ENCODE assay signal across 5 fruit fly cellular contexts in the genomic region with DNA sequence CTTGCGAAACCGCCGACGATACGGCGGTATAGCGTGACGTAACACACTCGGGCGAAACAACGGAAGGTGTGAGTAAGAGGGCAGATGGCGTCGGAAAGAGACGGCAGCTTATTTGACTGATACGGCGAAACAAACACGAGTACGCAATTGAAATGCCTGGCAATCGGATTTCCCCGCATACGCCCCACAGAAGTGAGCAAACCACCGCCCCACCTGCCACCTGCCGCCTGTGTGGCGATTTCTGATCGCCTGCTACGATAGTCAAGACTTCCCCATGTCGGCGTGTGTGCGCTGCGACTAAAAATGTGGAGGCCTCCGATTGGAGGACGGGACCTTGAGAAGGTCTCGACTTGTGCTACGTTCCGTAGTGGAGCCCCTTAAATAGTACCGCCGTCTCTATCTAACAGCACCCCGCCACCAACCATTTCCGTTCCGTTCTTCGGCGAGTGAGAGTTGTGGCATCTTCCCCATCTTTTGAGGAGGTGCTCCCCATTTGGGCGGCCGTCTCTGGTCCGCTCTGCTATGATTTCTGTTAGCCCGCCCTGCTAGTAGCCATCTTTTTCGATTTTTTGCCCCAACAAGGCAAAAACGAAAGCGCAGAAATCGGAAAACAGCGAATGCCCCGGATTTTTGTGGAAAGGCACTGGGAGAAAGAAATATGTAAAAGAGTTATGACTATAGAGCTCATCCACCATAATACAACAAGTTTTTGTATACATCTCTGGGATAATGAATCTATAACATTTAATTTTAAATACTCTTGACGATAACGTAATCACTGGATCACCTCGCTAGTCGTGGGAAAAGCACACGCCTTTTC.
TF ChIP-seq lines count a peak whose summit lies in the region.

No protein-coding gene starts in this region.

TF ChIP-seq in whole organism, adult, 20 proteins besides CTCF, POLR2A, EP300 and RAD21 (continued from another document):
- TF ChIP-seq CG1620 (GFP tag; optimal IDR thresholded peaks at IDR 0.05; lab: Kevin White, UChicago), result peak; percentile 36
- TF ChIP-seq Clk (GFP tag; optimal IDR thresholded peaks at IDR 0.05; lab: Kevin White, UChicago), result no peak
- peak; percentile 99 for TF ChIP-seq pad (GFP tag; optimal IDR thresholded peaks at IDR 0.05; lab: Kevin White, UChicago)
- peak; percentile 16 for TF ChIP-seq CG12768 (GFP tag; optimal IDR thresholded peaks at IDR 0.05; lab: Kevin White, UChicago)
- TF ChIP-seq CG33017 (tag; optimal IDR thresholded peaks at IDR 0.05; lab: Kevin White, UChicago), result peak; percentile 52

TF ChIP-seq in whole organism, embryonic, 481 proteins besides CTCF, POLR2A, EP300 and RAD21 (continued from another document and continues in another):
- TF ChIP-seq CG9797 (GFP tag; optimal IDR thresholded peaks at IDR 0.05; lab: Kevin White, UChicago) (peak; percentile 22), ERR (GFP tag; optimal IDR thresholded peaks at IDR 0.05; lab: Kevin White, UChicago) (peak; percentile 73), vnd (GFP tag; IDR thresholded peaks at IDR 0.05; lab: Robert Waterston, UW; ENCODE audit: partially characterized antibody) (no peak), nau (GFP tag; optimal IDR thresholded peaks at IDR 0.05; lab: Kevin White, UChicago) (peak; percentile 74), CG42726 (GFP tag; IDR thresholded peaks at IDR 0.05; lab: Robert Waterston, UW; ENCODE audit: partially characterized antibody) (no peak), aop (GFP tag; IDR thresholded peaks at IDR 0.05; lab: Robert Waterston, UW) (no peak), ara (GFP tag; IDR thresholded peaks at IDR 0.05; lab: Robert Waterston, UW) (no peak), PHDP (tag; optimal IDR thresholded peaks at IDR 0.05; lab: Kevin White, UChicago) (peak; percentile 90), CG9609 (GFP tag; optimal IDR thresholded peaks at IDR 0.05; lab: Kevin White, UChicago) (peak; percentile 89), CG31388 (GFP tag; optimal IDR thresholded peaks at IDR 0.05; lab: Kevin White, UChicago) (peak; percentile 56), CG10654 (GFP tag; optimal IDR thresholded peaks at IDR 0.05; lab: Kevin White, UChicago) (peak; percentile 81), trh (GFP tag; optimal IDR thresholded peaks at IDR 0.05; lab: Kevin White, UChicago) (peak; percentile 67), repo (GFP tag; optimal IDR thresholded peaks at IDR 0.05; lab: Kevin White, UChicago) (peak; percentile 82), ash1 (GFP tag; optimal IDR thresholded peaks at IDR 0.05; lab: Kevin White, UChicago) (no peak), Dref (GFP tag; IDR thresholded peaks at IDR 0.05; lab: Robert Waterston, UW) (no peak), lbe (GFP tag; optimal IDR thresholded peaks at IDR 0.05; lab: Kevin White, UChicago) (peak; percentile 97), CG17361 (GFP tag; IDR thresholded peaks at IDR 0.05; lab: Robert Waterston, UW) (no peak), Tbp (GFP tag; optimal IDR thresholded peaks at IDR 0.05; lab: Kevin White, UChicago) (no peak), CG3163 (GFP tag; optimal IDR thresholded peaks at IDR 0.05; lab: Kevin White, UChicago) (peak; percentile 51), Nf-YA (GFP tag; IDR thresholded peaks at IDR 0.05; lab: Robert Waterston, UW) (no peak), fd3F (GFP tag; optimal IDR thresholded peaks at IDR 0.05; lab: Kevin White, UChicago) (peak; percentile 46), CG2129 (GFP tag; IDR thresholded peaks at IDR 0.05; lab: Robert Waterston, UW; ENCODE audit: partially characterized antibody) (no peak), CG8388 (GFP tag; optimal IDR thresholded peaks at IDR 0.05; lab: Kevin White, UChicago) (peak; percentile 86), CG31365 (tag; optimal IDR thresholded peaks at IDR 0.05; lab: Kevin White, UChicago) (peak; percentile 60), CG30431 (GFP tag; optimal IDR thresholded peaks at IDR 0.05; lab: Kevin White, UChicago) (peak; percentile 86), dmrt99B (tag; optimal IDR thresholded peaks at IDR 0.05; lab: Kevin White, UChicago) (peak; percentile 88), peb (GFP tag; IDR thresholded peaks at IDR 0.05; lab: Robert Waterston, UW) (no peak), CG10209 (GFP tag; optimal IDR thresholded peaks at IDR 0.05; lab: Kevin White, UChicago) (peak; percentile 88), CG5245 (GFP tag; optimal IDR thresholded peaks at IDR 0.05; lab: Kevin White, UChicago) (peak; percentile 85)

TF ChIP-seq in whole organism, prepupa, 60 proteins besides CTCF, POLR2A, EP300 and RAD21 (continued from another document and continues in another):
- TF ChIP-seq ss (GFP tag; optimal IDR thresholded peaks at IDR 0.05; lab: Kevin White, UChicago) (peak; percentile 92 to 93), CG31627 (GFP tag; optimal IDR thresholded peaks at IDR 0.05; lab: Kevin White, UChicago) (peak; percentile 99), lz (GFP tag; optimal IDR thresholded peaks at IDR 0.05; lab: Kevin White, UChicago) (peak; percentile 99), Ets21C (GFP tag; optimal IDR thresholded peaks at IDR 0.05; lab: Kevin White, UChicago) (peak; percentile 98), CG6163 (GFP tag; IDR thresholded peaks at IDR 0.05; lab: Robert Waterston, UW) (no peak), topi (GFP tag; optimal IDR thresholded peaks at IDR 0.05; lab: Kevin White, UChicago) (peak; percentile 99), CG4318 (GFP tag; optimal IDR thresholded peaks at IDR 0.05; lab: Kevin White, UChicago) (peak; percentile 95), CG11762 (GFP tag; optimal IDR thresholded peaks at IDR 0.05; lab: Kevin White, UChicago; ENCODE audit: insufficient read depth) (peak; percentile 98), CG1621 (tag; optimal IDR thresholded peaks at IDR 0.05; lab: Kevin White, UChicago) (peak; percentile 94), svp (GFP tag; lab: Kevin White, UChicago) (peak; percentile 99), Gug (GFP tag; IDR thresholded peaks at IDR 0.05; lab: Robert Waterston, UW) (no peak), acj6 (GFP tag; optimal IDR thresholded peaks at IDR 0.05; lab: Kevin White, UChicago) (peak; percentile 99), CG8319 (GFP tag; optimal IDR thresholded peaks at IDR 0.05; lab: Kevin White, UChicago) (peak; percentile 98), CG10669 (GFP tag; optimal IDR thresholded peaks at IDR 0.05; lab: Kevin White, UChicago) (peak; percentile 94), cyc (GFP tag; optimal IDR thresholded peaks at IDR 0.05; lab: Kevin White, UChicago) (peak; percentile 99), Eip75B (GFP tag; optimal IDR thresholded peaks at IDR 0.05; lab: Kevin White, UChicago) (peak; percentile 99), Eip78C (GFP tag; lab: Kevin White, UChicago) (peak; percentile 99), CG3919 (GFP tag; optimal IDR thresholded peaks at IDR 0.05; lab: Kevin White, UChicago) (peak; percentile 99), CG34406 (GFP tag; optimal IDR thresholded peaks at IDR 0.05; lab: Kevin White, UChicago) (peak; percentile 98), fkh (GFP tag; optimal IDR thresholded peaks at IDR 0.05; lab: Kevin White, UChicago) (peak; percentile 79), CG8119 (GFP tag; IDR thresholded peaks at IDR 0.05; lab: Robert Waterston, UW) (no peak), OdsH (GFP tag; optimal IDR thresholded peaks at IDR 0.05; lab: Kevin White, UChicago) (peak; percentile 98), CG6276 (GFP tag; optimal IDR thresholded peaks at IDR 0.05; lab: Kevin White, UChicago) (peak; percentile 96), Hr38 (GFP tag; optimal IDR thresholded peaks at IDR 0.05; lab: Kevin White, UChicago) (peak; percentile 51), achi (GFP tag; optimal IDR thresholded peaks at IDR 0.05; lab: Kevin White, UChicago) (peak; percentile 97), Hr4 (GFP tag; optimal IDR thresholded peaks at IDR 0.05; lab: Kevin White, UChicago) (peak; percentile 98), CG6854 (GFP tag; optimal IDR thresholded peaks at IDR 0.05; lab: Kevin White, UChicago) (peak; percentile 95), spab (GFP tag; optimal IDR thresholded peaks at IDR 0.05; lab: Kevin White, UChicago) (peak; percentile 96), CG15336 (GFP tag; IDR thresholded peaks at IDR 0.05; lab: Robert Waterston, UW) (no peak), Blimp-1 (GFP tag; optimal IDR thresholded peaks at IDR 0.05; lab: Kevin White, UChicago) (peak; percentile 90), dac (GFP tag; optimal IDR thresholded peaks at IDR 0.05; lab: Kevin White, UChicago) (peak; percentile 92)

TF ChIP-seq in whole organism, pupa, 21 proteins besides CTCF, POLR2A, EP300 and RAD21 (continued from another document):
- no peak for TF ChIP-seq rn (GFP tag; IDR thresholded peaks at IDR 0.05; lab: Robert Waterston, UW)
- peak; percentile 99 for TF ChIP-seq CG8301 (tag; optimal IDR thresholded peaks at IDR 0.05; lab: Kevin White, UChicago)
- TF ChIP-seq CG14655 (GFP tag; optimal IDR thresholded peaks at IDR 0.05; lab: Kevin White, UChicago), result peak; percentile 100

TF ChIP-seq in whole organism, wandering third instar larva, 38 proteins besides CTCF, POLR2A, EP300 and RAD21 (continued from another document):
- peak; percentile 95 for TF ChIP-seq HLH106 (tag; optimal IDR thresholded peaks at IDR 0.05; lab: Kevin White, UChicago)
- TF ChIP-seq tai (GFP tag; optimal IDR thresholded peaks at IDR 0.05; lab: Kevin White, UChicago), result peak; percentile 87
- peak; percentile 98 for TF ChIP-seq h (GFP tag; optimal IDR thresholded peaks at IDR 0.05; lab: Kevin White, UChicago)
- peak; percentile 97 for TF ChIP-seq CG32264 (GFP tag; optimal IDR thresholded peaks at IDR 0.05; lab: Kevin White, UChicago)
- TF ChIP-seq dsf (GFP tag; optimal IDR thresholded peaks at IDR 0.05; lab: Kevin White, UChicago; ENCODE audit: borderline replicate concordance), result peak; percentile 80
- TF ChIP-seq br (GFP tag; optimal IDR thresholded peaks at IDR 0.05; lab: Kevin White, UChicago), result peak; percentile 97
- TF ChIP-seq Hnf4 (GFP tag; optimal IDR thresholded peaks at IDR 0.05; lab: Kevin White, UChicago), result peak; percentile 95
- TF ChIP-seq foxo (GFP tag; optimal IDR thresholded peaks at IDR 0.05; lab: Kevin White, UChicago), result peak; percentile 87 to 98
- peak; percentile 98 for TF ChIP-seq fru (GFP tag; optimal IDR thresholded peaks at IDR 0.05; lab: Kevin White, UChicago)
- no peak for TF ChIP-seq usp (GFP tag; optimal IDR thresholded peaks at IDR 0.05; lab: Kevin White, UChicago)
- TF ChIP-seq sage (GFP tag; optimal IDR thresholded peaks at IDR 0.05; lab: Kevin White, UChicago), result peak; percentile 96
- TF ChIP-seq psq (GFP tag; optimal IDR thresholded peaks at IDR 0.05; lab: Kevin White, UChicago), result peak; percentile 93
- TF ChIP-seq Vsx2 (GFP tag; optimal IDR thresholded peaks at IDR 0.05; lab: Kevin White, UChicago; ENCODE audit: partially characterized antibody), result peak; percentile 93
- TF ChIP-seq OdsH (GFP tag; optimal IDR thresholded peaks at IDR 0.05; lab: Kevin White, UChicago), result peak; percentile 97
- TF ChIP-seq Dfd (GFP tag; optimal IDR thresholded peaks at IDR 0.05; lab: Kevin White, UChicago), result no peak
- TF ChIP-seq Jra (GFP tag; optimal IDR thresholded peaks at IDR 0.05; lab: Kevin White, UChicago), result peak; percentile 80
- TF ChIP-seq sv (GFP tag; optimal IDR thresholded peaks at IDR 0.05; lab: Kevin White, UChicago), result peak; percentile 65
- peak; percentile 79 for TF ChIP-seq Hr83 (GFP tag; optimal IDR thresholded peaks at IDR 0.05; lab: Kevin White, UChicago; ENCODE audit: poor library complexity, severe bottlenecking)
- peak; percentile 90 for TF ChIP-seq CrebA (GFP tag; optimal IDR thresholded peaks at IDR 0.05; lab: Kevin White, UChicago; ENCODE audit: borderline replicate concordance)
- TF ChIP-seq jim (GFP tag; optimal IDR thresholded peaks at IDR 0.05; lab: Kevin White, UChicago), result no peak
- peak; percentile 94 for TF ChIP-seq woc (GFP tag; optimal IDR thresholded peaks at IDR 0.05; lab: Kevin White, UChicago)
